Worm (Caenorhabditis elegans) whole organism, L1 larva: ENCODE measurements around the gene W08G11.3.

Experiments
- egl-13 ChIP-seq: sonication (generic microtip); optimal IDR thresholded peaks from 2 replicates; lab custom pipeline; 2016; ENCODE audit warnings: missing genotype, missing genetic modification reagents, missing genetic modification characterization, missing compliant biosample characterization
- elt-3 ChIP-seq, 6 experiments: fragments of 150-350 bp in 1 of 6; sonication (generic microtip); optimal IDR thresholded peaks; 2 replicates each; lab custom pipeline; 2017 to 2018; ENCODE audit warnings: missing biosample characterization in 6 of 6, missing genetic modification characterization in 6 of 6, inconsistent platforms in 1 of 6
- fkh-10 ChIP-seq: sonication (generic microtip); optimal IDR thresholded peaks from 2 replicates; lab custom pipeline; 2017; ENCODE audit warnings: missing biosample characterization, missing genetic modification reagents, missing genetic modification characterization
- fkh-4 ChIP-seq: sonication (generic microtip); optimal IDR thresholded peaks from 2 replicates; lab custom pipeline; 2016; ENCODE audit warnings: missing compliant biosample characterization, missing genetic modification characterization, borderline replicate concordance
- hlh-4 ChIP-seq: sonication (generic microtip); optimal IDR thresholded peaks from 2 replicates; lab custom pipeline; 2016; ENCODE audit warnings: mild to moderate bottlenecking, missing genetic modification characterization, missing compliant biosample characterization
- lsy-2 ChIP-seq, 2 experiments: fragments of 150-350 bp; optimal IDR thresholded peaks; 2 replicates each; lab custom pipeline; 2014; ENCODE audit warnings: missing biosample characterization in 2 of 2, missing genetic modification characterization in 2 of 2
- nhr-77 ChIP-seq: fragments of 150-350 bp; optimal IDR thresholded peaks from 2 replicates; lab custom pipeline; 2014; ENCODE audit warnings: missing biosample characterization, missing genetic modification characterization
- snpc-4 ChIP-seq: fragments of 150-350 bp; optimal IDR thresholded peaks from 2 replicates; lab custom pipeline; 2014; ENCODE audit warnings: missing biosample characterization, missing genetic modification characterization
- unc-62 ChIP-seq: fragments of 150-350 bp; optimal IDR thresholded peaks from 2 replicates; lab custom pipeline; 2014; ENCODE audit warnings: missing biosample characterization, missing genetic modification reagents, missing genetic modification characterization
- vab-15 ChIP-seq: sonication (generic microtip); optimal IDR thresholded peaks from 2 replicates; lab custom pipeline; 2017; ENCODE audit warnings: missing genotype, mild to moderate bottlenecking, missing genetic modification characterization, missing compliant biosample characterization
- ztf-11 ChIP-seq, 2 experiments: sonication (generic microtip); optimal IDR thresholded peaks; 2 replicates each; lab custom pipeline; 2016 to 2017; ENCODE audit warnings: missing genetic modification characterization in 2 of 2, missing biosample characterization in 1 of 2, missing compliant biosample characterization in 1 of 2

DNA sequence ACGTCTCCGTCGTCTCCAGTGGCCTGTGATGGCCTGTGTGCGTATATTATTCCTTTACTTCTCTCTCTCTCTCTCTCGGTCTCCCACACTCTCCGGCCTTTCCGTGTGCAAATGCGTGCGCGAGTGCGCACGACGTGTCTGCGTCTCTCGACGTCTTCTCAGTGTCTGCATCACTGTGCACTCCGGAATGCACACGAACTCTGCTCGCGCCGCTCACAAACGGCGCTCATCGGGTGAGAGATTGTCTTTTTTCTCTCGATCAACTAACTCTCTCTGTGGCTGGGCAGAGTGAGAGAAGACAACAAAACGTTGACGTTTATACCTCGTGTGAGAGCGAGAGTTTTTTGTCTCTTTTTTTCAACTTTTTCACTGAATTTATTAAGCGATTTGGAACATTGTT lies 11.5 kb upstream of the W08G11.3 start:
- TF ChIP-seq fkh-4 (tag; lab: Kevin White, UChicago) (no peak), elt-3 (tag; optimal IDR thresholded peaks at IDR 0.05; lab: Kevin White, UChicago) (peak in 3 of 6 experiments; percentile 75 to 83 (median 81)), nhr-77 (tag; lab: Kevin White, UChicago) (peak; percentile 81), ztf-11 (tag; optimal IDR thresholded peaks at IDR 0.05; lab: Kevin White, UChicago) (peak in 1 of 2 experiments; percentile 67), vab-15 (tag; lab: Kevin White, UChicago) (no peak), egl-13 (peak; percentile 79), snpc-4 (peak; percentile 86), hlh-4 (tag; lab: Kevin White, UChicago) (no peak), fkh-10 (GFP tag; lab: Kevin White, UChicago) (peak; percentile 79), lsy-2 (tag; optimal IDR thresholded peaks at IDR 0.05; lab: Kevin White, UChicago) (peak; percentile 73 to 87), unc-62 (GFP tag; lab: Kevin White, UChicago) (no peak)
